Worm (Caenorhabditis elegans) whole organism, midembryonic: ENCODE data around the gene nhr-41.

ENCODE experiments used
- cog-1 ChIP-seq: sonication (generic microtip); optimal IDR thresholded peaks from 2 replicates; lab custom pipeline; 2016; ENCODE audit warnings: missing genetic modification characterization, missing compliant biosample characterization
- tab-1 ChIP-seq: fragments of 200-800 bp; sonication (Bioruptor generic); IDR thresholded peaks from 2 replicates; pipeline ENCODE4 v1.3.6; 2022; ENCODE audit warnings: missing genetic modification characterization, missing compliant biosample characterization
- ztf-29 ChIP-seq: fragments of 200-800 bp; sonication (Bioruptor generic); IDR thresholded peaks from 2 replicates; pipeline ENCODE4 v1.3.6; 2022; ENCODE audit warnings: missing genetic modification reagents, missing genetic modification characterization, missing compliant biosample characterization

DNA sequence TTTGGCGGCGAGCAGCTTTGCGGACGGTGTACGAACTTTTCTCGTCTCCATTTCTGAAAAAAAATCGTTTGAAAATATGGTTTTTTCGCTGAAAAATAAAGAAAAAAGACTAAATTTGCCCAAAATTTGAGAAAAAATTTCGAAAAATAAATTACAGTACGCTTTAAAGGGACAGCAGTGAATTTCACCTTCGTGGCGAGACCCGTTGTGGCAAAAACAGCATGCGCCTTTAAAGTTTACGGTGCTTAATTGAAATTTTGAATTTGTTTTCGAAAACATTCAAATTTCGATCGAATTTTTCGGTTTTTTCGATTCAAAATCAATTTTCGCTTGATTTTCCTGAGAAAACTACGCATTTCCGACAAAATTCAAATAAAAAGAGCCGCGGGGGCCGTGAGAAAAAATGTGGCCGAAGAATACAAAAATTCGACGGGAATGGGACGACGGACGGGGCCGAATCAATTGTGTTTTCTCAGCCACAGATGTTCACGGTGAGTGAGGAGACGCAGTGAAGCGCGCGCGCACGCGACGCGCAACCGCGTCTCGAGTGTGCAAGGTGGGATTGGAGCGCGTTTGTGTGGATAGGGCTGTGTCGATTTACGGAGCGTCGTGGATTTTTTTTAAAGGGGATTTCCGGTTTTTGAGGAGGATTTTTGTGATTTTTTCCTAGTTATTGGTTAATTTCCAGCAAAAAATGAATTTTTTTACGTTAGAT, 33.9 kb downstream of the nhr-41 start, which contains the start of gene Y77E11A.7:
- TF ChIP-seq tab-1 (GFP tag; lab: Robert Waterston, UW) (no peak), ztf-29 (peak; percentile 51; the same call in 1 of the 2 replicates), cog-1 (peak; percentile 73)
